Fruit fly (Drosophila melanogaster) whole organism, embryonic: ENCODE data around the gene CG10333.
A peak's percentile ranks its signal among the peaks of the same experiment; 100 is the strongest.

Experiments
- Ada2b ChIP-seq: fragments of 200-800 bp; sonication (Bioruptor generic); IDR thresholded peaks from 2 replicates; pipeline ENCODE4 v1.3.6; 2022; ENCODE audit warnings: missing biosample characterization, missing genetic modification characterization
- Aef1 ChIP-seq: fragments of 200-800 bp; sonication (Bioruptor generic); IDR thresholded peaks from 3 replicates; pipeline ENCODE4 v1.3.6; 2022; ENCODE audit warnings: missing biosample characterization, missing genetic modification characterization
- BEAF-32 ChIP-seq: fragments of 200-800 bp; sonication (Bioruptor generic); optimal IDR thresholded peaks from 3 replicates; lab custom pipeline; 2017; ENCODE audit warnings: missing biosample characterization, missing genetic modification characterization, mild to moderate bottlenecking, moderate library complexity, missing genetic modification reagents
- CG10321 ChIP-seq: fragments of 200-800 bp; sonication (Bioruptor generic); IDR thresholded peaks from 2 replicates; pipeline ENCODE4 v1.3.6; 2022; ENCODE audit warnings: missing biosample characterization, missing genetic modification characterization
- CG11093 ChIP-seq: fragments of 200-800 bp; sonication (Bioruptor generic); IDR thresholded peaks from 3 replicates; pipeline ENCODE4 v1.3.6; 2022; ENCODE audit warnings: missing biosample characterization, missing genetic modification characterization
- CG12071 ChIP-seq: fragments of 200-800 bp; sonication (Bioruptor generic); optimal IDR thresholded peaks from 3 replicates; lab custom pipeline; 2018; ENCODE audit warnings: missing biosample characterization, mild to moderate bottlenecking, missing genetic modification characterization
- CG12744 ChIP-seq: fragments of 200-800 bp; sonication (Bioruptor generic); optimal IDR thresholded peaks from 2 replicates; lab custom pipeline; 2016; ENCODE audit warnings: missing biosample characterization, missing genetic modification characterization
- CG13287 ChIP-seq: fragments of 200-800 bp; sonication (Bioruptor generic); IDR thresholded peaks from 2 replicates; pipeline ENCODE4 v1.3.6; 2022; ENCODE audit warnings: missing biosample characterization, missing genetic modification characterization; ENCODE audit not compliant: partially characterized antibody
- CG15479 ChIP-seq: fragments of 200-800 bp; sonication (Bioruptor generic); optimal IDR thresholded peaks from 3 replicates; lab custom pipeline; 2019; ENCODE audit warnings: missing biosample characterization, mild to moderate bottlenecking, missing genetic modification characterization, moderate library complexity
- CG1602 ChIP-seq: fragments of 200-800 bp; sonication (Bioruptor generic); optimal IDR thresholded peaks from 3 replicates; lab custom pipeline; 2016; ENCODE audit warnings: missing biosample characterization, missing genetic modification characterization
- CG16863 ChIP-seq: fragments of 200-800 bp; sonication (Bioruptor generic); optimal IDR thresholded peaks from 3 replicates; lab custom pipeline; 2016; ENCODE audit warnings: missing biosample characterization, missing genetic modification characterization
- CG17912 ChIP-seq: fragments of 200-800 bp; sonication (Bioruptor generic); optimal IDR thresholded peaks from 2 replicates; lab custom pipeline; 2018; ENCODE audit warnings: missing biosample characterization, mild to moderate bottlenecking, missing genetic modification characterization
- CG18262 ChIP-seq: fragments of 200-800 bp; optimal IDR thresholded peaks from 3 replicates; lab custom pipeline; 2019; ENCODE audit warnings: missing biosample characterization, mild to moderate bottlenecking, missing genetic modification characterization, moderate library complexity
- CG18476 ChIP-seq: fragments of 200-800 bp; sonication (Bioruptor generic); optimal IDR thresholded peaks from 2 replicates; lab custom pipeline; 2016; ENCODE audit warnings: missing biosample characterization, mild to moderate bottlenecking, missing genetic modification characterization
- CG31441 ChIP-seq: fragments of 200-800 bp; sonication (Bioruptor generic); IDR thresholded peaks from 2 replicates; pipeline ENCODE4 v1.3.6; 2022; ENCODE audit warnings: missing biosample characterization, missing genetic modification characterization
- CG4854 ChIP-seq: fragments of 200-800 bp; sonication (Bioruptor generic); optimal IDR thresholded peaks from 2 replicates; lab custom pipeline; 2016; ENCODE audit warnings: missing biosample characterization, missing genetic modification characterization, inconsistent platforms
- CG6254 ChIP-seq: fragments of 200-800 bp; sonication (Bioruptor generic); optimal IDR thresholded peaks from 3 replicates; lab custom pipeline; 2017; ENCODE audit warnings: mild to moderate bottlenecking, missing biosample characterization, missing genetic modification reagents, missing genetic modification characterization
- CG6854 ChIP-seq: fragments of 200-800 bp; sonication (Bioruptor generic); optimal IDR thresholded peaks from 3 replicates; lab custom pipeline; 2017; ENCODE audit warnings: missing biosample characterization, mild to moderate bottlenecking, missing genetic modification characterization
- CG9215 ChIP-seq: fragments of 200-800 bp; sonication (Bioruptor generic); IDR thresholded peaks from 2 replicates; pipeline ENCODE4 v1.3.6; 2022; ENCODE audit warnings: missing biosample characterization, missing genetic modification characterization
- CHES-1-like ChIP-seq: fragments of 200-800 bp; sonication (Bioruptor generic); optimal IDR thresholded peaks from 2 replicates; lab custom pipeline; 2016; ENCODE audit warnings: missing biosample characterization, missing genetic modification characterization
- D ChIP-seq, 2 experiments: fragments of 200-800 bp in 1 of 2; fragments of >200 bp in 1 of 2; sonication (Bioruptor generic) in 1 of 2; optimal IDR thresholded peaks; 2 replicates in 1 of 2; 3 replicates in 1 of 2; lab custom pipeline; 2017; ENCODE audit warnings: mild to moderate bottlenecking in 1 of 2, missing biosample characterization in 1 of 2, missing genetic modification characterization in 1 of 2, missing genetic modification reagents in 1 of 2
- Dek ChIP-seq: fragments of 200-800 bp; sonication (Bioruptor generic); optimal IDR thresholded peaks from 3 replicates; lab custom pipeline; 2019; ENCODE audit warnings: missing biosample characterization, mild to moderate bottlenecking, missing genetic modification characterization, moderate library complexity
- Hmx ChIP-seq: fragments of 200-800 bp; sonication (Bioruptor generic); optimal IDR thresholded peaks from 2 replicates; lab custom pipeline; 2016; ENCODE audit warnings: missing biosample characterization, missing genetic modification characterization
- NK7.1 ChIP-seq: fragments of 200-800 bp; sonication (Bioruptor generic); optimal IDR thresholded peaks from 3 replicates; lab custom pipeline; 2016; ENCODE audit warnings: missing biosample characterization, missing genetic modification characterization
- Ravus ChIP-seq: fragments of 200-800 bp; sonication (Bioruptor generic); IDR thresholded peaks from 2 replicates; pipeline ENCODE4 v1.3.6; 2022; ENCODE audit warnings: missing biosample characterization, missing genetic modification characterization
- Rfx ChIP-seq: fragments of 200-800 bp; sonication (Bioruptor generic); IDR thresholded peaks from 2 replicates; pipeline ENCODE4 v1.3.6; 2022; ENCODE audit warnings: missing biosample characterization, missing genetic modification characterization
- Side ChIP-seq: fragments of 200-800 bp; sonication (Bioruptor generic); optimal IDR thresholded peaks from 2 replicates; lab custom pipeline; 2016; ENCODE audit warnings: missing biosample characterization, missing genetic modification characterization
- Stat92E ChIP-seq, 3 experiments: fragments of >200 bp in 2 of 3; fragments of 200-800 bp in 1 of 3; sonication (Bioruptor generic) in 1 of 3; optimal IDR thresholded peaks; 2 replicates each; lab custom pipeline; 2017 to 2019; ENCODE audit warnings: missing biosample characterization in 3 of 3, missing genetic modification characterization in 3 of 3, mild to moderate bottlenecking in 1 of 3, moderate library complexity in 1 of 3
- bbx ChIP-seq: fragments of 200-800 bp; sonication (Bioruptor generic); IDR thresholded peaks from 2 replicates; pipeline ENCODE4 v1.3.6; 2022; ENCODE audit warnings: missing biosample characterization, missing genetic modification characterization; ENCODE audit not compliant: partially characterized antibody
- bigmax ChIP-seq: fragments of 200-800 bp; sonication (Bioruptor generic); optimal IDR thresholded peaks from 2 replicates; lab custom pipeline; 2018; ENCODE audit warnings: missing biosample characterization, mild to moderate bottlenecking, missing genetic modification characterization
- cad ChIP-seq: fragments of >200 bp; optimal IDR thresholded peaks from 2 replicates; lab custom pipeline; 2017; ENCODE audit warnings: missing biosample characterization, missing genetic modification characterization
- corto ChIP-seq: fragments of 200-800 bp; sonication (Bioruptor generic); optimal IDR thresholded peaks from 2 replicates; lab custom pipeline; 2016; ENCODE audit warnings: missing biosample characterization, mild to moderate bottlenecking, missing genetic modification characterization, moderate library complexity
- dm ChIP-seq: fragments of 200-800 bp; sonication (Bioruptor generic); optimal IDR thresholded peaks from 3 replicates; lab custom pipeline; 2016; ENCODE audit warnings: missing biosample characterization, missing genetic modification characterization
- dysf ChIP-seq: fragments of 200-800 bp; sonication (Bioruptor generic); IDR thresholded peaks from 3 replicates; pipeline ENCODE4 v1.3.6; 2022; ENCODE audit warnings: missing biosample characterization, missing genetic modification characterization
- eve ChIP-seq, 2 experiments: fragments of >200 bp; optimal IDR thresholded peaks; 2 replicates each; lab custom pipeline; 2017; ENCODE audit warnings: missing biosample characterization in 2 of 2, missing genetic modification characterization in 2 of 2
- gce ChIP-seq: fragments of 200-800 bp; sonication (Bioruptor generic); IDR thresholded peaks from 3 replicates; pipeline ENCODE4 v1.3.6; 2022; ENCODE audit warnings: missing biosample characterization, missing genetic modification characterization
- grn ChIP-seq: fragments of 200-800 bp; sonication (Bioruptor generic); optimal IDR thresholded peaks from 3 replicates; lab custom pipeline; 2017; ENCODE audit warnings: missing biosample characterization, missing genetic modification characterization
- hth ChIP-seq: fragments of >200 bp; optimal IDR thresholded peaks from 2 replicates; lab custom pipeline; 2017; ENCODE audit warnings: inconsistent platforms
- insv ChIP-seq, 2 experiments: fragments of 200-800 bp; sonication (Bioruptor generic); optimal IDR thresholded peaks; 3 replicates each; lab custom pipeline; 2016 to 2018; ENCODE audit warnings: missing biosample characterization in 2 of 2, missing genetic modification characterization in 2 of 2
- kay ChIP-seq: fragments of 200-800 bp; sonication (Bioruptor generic); optimal IDR thresholded peaks from 2 replicates; lab custom pipeline; 2016; ENCODE audit warnings: missing biosample characterization, missing genetic modification characterization
- lola ChIP-seq, 3 experiments: fragments of >200 bp in 2 of 3; fragments of 200-800 bp in 1 of 3; sonication (Bioruptor generic) in 1 of 3; optimal IDR thresholded peaks; 2 replicates each; lab custom pipeline; 2017 to 2019; ENCODE audit warnings: missing biosample characterization in 3 of 3, missing genetic modification characterization in 3 of 3, mild to moderate bottlenecking in 1 of 3, moderate library complexity in 1 of 3
- odd ChIP-seq: fragments of 200-800 bp; sonication (Bioruptor generic); optimal IDR thresholded peaks from 2 replicates; lab custom pipeline; 2017; ENCODE audit warnings: missing biosample characterization, mild to moderate bottlenecking, missing genetic modification characterization
- so ChIP-seq: fragments of 200-800 bp; sonication (Bioruptor generic); IDR thresholded peaks from 3 replicates; pipeline ENCODE4 v1.3.6; 2022; ENCODE audit warnings: missing biosample characterization, missing genetic modification characterization
- stc ChIP-seq: fragments of 200-800 bp; sonication (Bioruptor generic); IDR thresholded peaks from 2 replicates; pipeline ENCODE4 v1.3.6; 2022; ENCODE audit warnings: missing biosample characterization, missing genetic modification characterization
- tll ChIP-seq, 2 experiments: fragments of 200-800 bp in 1 of 2; fragments of >200 bp in 1 of 2; sonication (Bioruptor generic) in 1 of 2; optimal IDR thresholded peaks; 2 replicates each; lab custom pipeline; 2017 to 2019; ENCODE audit warnings: missing biosample characterization in 2 of 2, missing genetic modification characterization in 2 of 2, mild to moderate bottlenecking in 1 of 2, moderate library complexity in 1 of 2
- zen ChIP-seq: fragments of 200-800 bp; sonication (Bioruptor generic); optimal IDR thresholded peaks from 3 replicates; lab custom pipeline; 2018; ENCODE audit warnings: missing biosample characterization, mild to moderate bottlenecking, missing genetic modification characterization, moderate library complexity

Gene CG10333

DNA sequence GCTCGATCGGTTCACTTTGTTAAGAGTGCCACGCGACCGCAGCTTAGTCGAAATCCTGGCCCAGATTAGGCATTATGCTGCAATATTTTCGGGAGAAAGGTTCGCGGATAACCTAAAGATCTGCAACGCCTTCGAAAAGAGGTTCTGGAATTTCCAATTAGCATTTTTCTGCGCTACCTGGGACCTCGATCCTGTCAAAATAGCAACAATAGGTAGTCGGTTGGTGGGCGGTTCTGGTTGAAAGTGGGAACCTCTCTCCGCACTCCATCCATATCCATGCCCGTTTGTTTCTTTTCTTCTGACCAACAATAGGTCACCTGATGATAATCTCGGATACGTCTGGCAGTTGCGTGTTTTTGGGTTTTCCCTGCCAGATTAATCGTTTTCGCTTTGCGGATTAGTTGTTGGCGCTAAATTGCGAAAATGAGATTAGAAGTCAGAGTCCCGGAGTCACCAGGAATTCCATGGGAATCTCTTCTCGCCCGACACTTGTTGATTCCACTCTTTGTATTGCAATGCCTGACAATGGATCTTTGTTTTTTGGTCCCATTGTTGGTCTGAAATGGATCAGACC is 8.4 kb upstream of the CG10333 start:
- TF ChIP-seq D (optimal IDR thresholded peaks at IDR 0.05; lab: Kevin White, UChicago) = peak; percentile 88
- no peak for TF ChIP-seq D (GFP tag; optimal IDR thresholded peaks at IDR 0.05; lab: Kevin White, UChicago)
- TF ChIP-seq CG1602 (GFP tag; lab: Kevin White, UChicago) = no peak
- no peak for TF ChIP-seq so
- TF ChIP-seq Ravus (GFP tag; lab: Robert Waterston, UW) = no peak
- no peak for TF ChIP-seq Aef1 (GFP tag; lab: Robert Waterston, UW)
- peak in 1 of 2 experiments; percentile 73 for TF ChIP-seq tll (GFP tag; optimal IDR thresholded peaks at IDR 0.05; lab: Kevin White, UChicago)
- TF ChIP-seq CG15479 (GFP tag; lab: Kevin White, UChicago) = peak; percentile 78
- TF ChIP-seq insv (GFP tag; optimal IDR thresholded peaks at IDR 0.05; lab: Kevin White, UChicago) = peak in 1 of 2 experiments; percentile 80

dm6 chr2L:18599152-18599551 is 7.5 kb upstream of the CG10333 start:
- peak; percentile 44 for TF ChIP-seq zen (tag; lab: Kevin White, UChicago)
- TF ChIP-seq odd (GFP tag; lab: Kevin White, UChicago) = peak; percentile 30
- no peak for TF ChIP-seq CG18262
- no peak for TF ChIP-seq Hmx (GFP tag; lab: Kevin White, UChicago)
- no peak for TF ChIP-seq CG17912 (GFP tag; lab: Kevin White, UChicago)
- TF ChIP-seq CG4854 = no peak
- peak; percentile 91 for TF ChIP-seq cad (GFP tag; lab: Kevin White, UChicago)
- TF ChIP-seq Stat92E (GFP tag; optimal IDR thresholded peaks at IDR 0.05; lab: Kevin White, UChicago) = no peak
- TF ChIP-seq hth (lab: Kevin White, UChicago) = peak; percentile 76
- no peak for TF ChIP-seq CG18476

- TF ChIP-seq CG9215 (GFP tag; lab: Robert Waterston, UW) = peak; percentile 98
- peak; percentile 93 for TF ChIP-seq gce (GFP tag; lab: Robert Waterston, UW)
- TF ChIP-seq stc (GFP tag; lab: Robert Waterston, UW) = peak; percentile 96
- peak; percentile 69; the same call in 1 of the 2 replicates for TF ChIP-seq CG13287 (GFP tag; lab: Robert Waterston, UW)
- TF ChIP-seq Rfx (GFP tag; lab: Robert Waterston, UW) = peak; percentile 99
- TF ChIP-seq Ada2b (GFP tag; lab: Robert Waterston, UW) = peak; percentile 97
- peak; percentile 74 for TF ChIP-seq grn (GFP tag; lab: Kevin White, UChicago)
- TF ChIP-seq Dek = peak; percentile 98
- TF ChIP-seq NK7.1 (GFP tag; lab: Kevin White, UChicago) = peak; percentile 94
- no peak for TF ChIP-seq eve (GFP tag; optimal IDR thresholded peaks at IDR 0.05; lab: Kevin White, UChicago)
- TF ChIP-seq CG12744 (GFP tag; lab: Kevin White, UChicago) = peak; percentile 98
- TF ChIP-seq CG11093 (GFP tag; lab: Robert Waterston, UW) = peak; percentile 97
- TF ChIP-seq bbx = no peak
- peak; percentile 92 for TF ChIP-seq CG6254
- peak; percentile 98 for TF ChIP-seq CG1602 (GFP tag; lab: Kevin White, UChicago)
- peak; percentile 48 for TF ChIP-seq CG15479 (GFP tag; lab: Kevin White, UChicago)
- peak in 1 of 3 experiments; percentile 97 for TF ChIP-seq lola (GFP tag; optimal IDR thresholded peaks at IDR 0.05; lab: Kevin White, UChicago)
- TF ChIP-seq CG31441 (GFP tag; lab: Robert Waterston, UW) = peak; percentile 97
- peak; percentile 71; the same call in 1 of the 2 replicates for TF ChIP-seq CG10321 (GFP tag; lab: Robert Waterston, UW)
- peak; percentile 70 for TF ChIP-seq BEAF-32 (GFP tag; lab: Kevin White, UChicago)
- TF ChIP-seq CG12071 = peak; percentile 97
- peak; percentile 98 for TF ChIP-seq CHES-1-like (GFP tag; lab: Kevin White, UChicago)
- peak; percentile 98 for TF ChIP-seq Side
- TF ChIP-seq bigmax = peak; percentile 73
- TF ChIP-seq dysf = peak; percentile 99
- TF ChIP-seq dm (GFP tag; lab: Kevin White, UChicago) = peak; percentile 95
- peak; percentile 96 for TF ChIP-seq CG16863
- TF ChIP-seq kay (GFP tag; lab: Kevin White, UChicago) = peak; percentile 95
- peak; percentile 96 for TF ChIP-seq corto
- TF ChIP-seq CG6854 (GFP tag; lab: Kevin White, UChicago) = peak; percentile 94
These were observed 1.6 kb upstream of the CG10333 start, which contains the start of gene CG10413 for dm6 chr2L:18604986-18605385. Gene CG10413, minus strand, starts transcription at chr2L:18605249.
